Fruit fly (Drosophila melanogaster) whole organism, embryonic: ENCODE data around the gene CG1309.

Experiments used
- Asciz ChIP-seq: fragments of 200-800 bp; sonication (Bioruptor generic); optimal IDR thresholded peaks from 2 replicates; lab custom pipeline; 2017; ENCODE audit warnings: missing biosample characterization, mild to moderate bottlenecking, missing genetic modification characterization, missing genetic modification reagents
- Bgb ChIP-seq: fragments of 200-800 bp; sonication (Bioruptor generic); IDR thresholded peaks from 2 replicates; pipeline ENCODE4 v1.3.6; 2022; ENCODE audit warnings: missing biosample characterization, missing genetic modification characterization; ENCODE audit not compliant: partially characterized antibody
- CG10321 ChIP-seq: fragments of 200-800 bp; sonication (Bioruptor generic); IDR thresholded peaks from 2 replicates; pipeline ENCODE4 v1.3.6; 2022; ENCODE audit warnings: missing biosample characterization, missing genetic modification characterization
- CG10431 ChIP-seq: fragments of 200-800 bp; sonication (Bioruptor generic); optimal IDR thresholded peaks from 3 replicates; lab custom pipeline; 2018; ENCODE audit warnings: missing biosample characterization, mild to moderate bottlenecking, missing genetic modification characterization
- CG10543 ChIP-seq: fragments of 200-800 bp; sonication (Bioruptor generic); optimal IDR thresholded peaks from 3 replicates; lab custom pipeline; 2017; ENCODE audit warnings: missing biosample characterization, mild to moderate bottlenecking, missing genetic modification characterization, moderate library complexity
- CG12299 ChIP-seq: fragments of 200-800 bp; sonication (Bioruptor generic); optimal IDR thresholded peaks from 2 replicates; lab custom pipeline; 2018; ENCODE audit warnings: missing biosample characterization, mild to moderate bottlenecking, missing genetic modification characterization
- CG14441 ChIP-seq: fragments of 200-800 bp; sonication (Bioruptor generic); IDR thresholded peaks from 2 replicates; pipeline ENCODE4 v1.3.6; 2022; ENCODE audit warnings: missing biosample characterization, missing genetic modification characterization
- CG14860 ChIP-seq: fragments of 200-800 bp; sonication (Bioruptor generic); IDR thresholded peaks from 3 replicates; pipeline ENCODE4 v1.3.6; 2022; ENCODE audit warnings: missing biosample characterization, missing genetic modification characterization; ENCODE audit not compliant: partially characterized antibody
- CG17328 ChIP-seq: fragments of 200-800 bp; sonication (Bioruptor generic); IDR thresholded peaks from 2 replicates; pipeline ENCODE4 v1.3.6; 2022; ENCODE audit warnings: missing biosample characterization, missing genetic modification characterization
- CG17612 ChIP-seq: fragments of 200-800 bp; sonication (Bioruptor generic); IDR thresholded peaks from 2 replicates; pipeline ENCODE4 v1.3.6; 2022; ENCODE audit warnings: missing biosample characterization, missing genetic modification characterization
- CG18619 ChIP-seq: fragments of 200-800 bp; sonication (Bioruptor generic); optimal IDR thresholded peaks from 3 replicates; lab custom pipeline; 2017; ENCODE audit warnings: missing biosample characterization, mild to moderate bottlenecking, missing genetic modification characterization
- CG30020 ChIP-seq: fragments of 200-800 bp; optimal IDR thresholded peaks from 2 replicates; lab custom pipeline; 2019; ENCODE audit warnings: missing biosample characterization, mild to moderate bottlenecking, missing genetic modification characterization, moderate library complexity
- CG31224 ChIP-seq: fragments of 200-800 bp; sonication (Bioruptor generic); IDR thresholded peaks from 2 replicates; pipeline ENCODE4 v1.3.6; 2022; ENCODE audit warnings: missing biosample characterization, missing genetic modification characterization
- CG3163 ChIP-seq: fragments of 200-800 bp; sonication (Bioruptor generic); optimal IDR thresholded peaks from 3 replicates; lab custom pipeline; 2016; ENCODE audit warnings: missing biosample characterization, missing genetic modification characterization
- CG3726 ChIP-seq: fragments of 200-800 bp; sonication (Bioruptor generic); IDR thresholded peaks from 3 replicates; pipeline ENCODE4, ENCODE4 v1.3.6; 2022; ENCODE audit warnings: missing biosample characterization, missing genetic modification characterization
- CG4707 ChIP-seq: fragments of 200-800 bp; sonication (Bioruptor generic); optimal IDR thresholded peaks from 2 replicates; lab custom pipeline; 2018; ENCODE audit warnings: missing biosample characterization, mild to moderate bottlenecking, missing genetic modification characterization, moderate library complexity
- CG6254 ChIP-seq: fragments of 200-800 bp; sonication (Bioruptor generic); optimal IDR thresholded peaks from 3 replicates; lab custom pipeline; 2017; ENCODE audit warnings: mild to moderate bottlenecking, missing biosample characterization, missing genetic modification reagents, missing genetic modification characterization
- CG7839 ChIP-seq: fragments of 200-800 bp; sonication (Bioruptor generic); optimal IDR thresholded peaks from 3 replicates; lab custom pipeline; 2018; ENCODE audit warnings: missing biosample characterization, mild to moderate bottlenecking, missing genetic modification characterization, moderate library complexity
- Camta ChIP-seq: fragments of 200-800 bp; sonication (Bioruptor generic); optimal IDR thresholded peaks from 2 replicates; lab custom pipeline; 2016; ENCODE audit warnings: missing biosample characterization, missing genetic modification characterization
- CoRest ChIP-seq: fragments of 200-800 bp; sonication (Bioruptor generic); optimal IDR thresholded peaks from 3 replicates; lab custom pipeline; 2018; ENCODE audit warnings: missing biosample characterization, mild to moderate bottlenecking, missing genetic modification characterization, moderate library complexity
- Dad ChIP-seq: fragments of 200-800 bp; sonication (Bioruptor generic); optimal IDR thresholded peaks from 3 replicates; lab custom pipeline; 2016; ENCODE audit warnings: missing biosample characterization, missing genetic modification characterization
- E2f2 ChIP-seq: fragments of 200-800 bp; sonication (Bioruptor generic); IDR thresholded peaks from 2 replicates; pipeline ENCODE4 v1.3.6; 2022; ENCODE audit warnings: missing biosample characterization, missing genetic modification characterization
- ERR ChIP-seq: fragments of 200-800 bp; sonication (Bioruptor generic); optimal IDR thresholded peaks from 2 replicates; lab custom pipeline; 2016; ENCODE audit warnings: missing biosample characterization, missing genetic modification characterization
- Elba2 ChIP-seq: fragments of 200-800 bp; sonication (Bioruptor generic); optimal IDR thresholded peaks from 3 replicates; lab custom pipeline; 2016; ENCODE audit warnings: missing biosample characterization, missing genetic modification characterization
- Gsc ChIP-seq: fragments of 200-800 bp; sonication (Bioruptor generic); IDR thresholded peaks from 2 replicates; pipeline ENCODE4 v1.3.6; 2022; ENCODE audit warnings: missing biosample characterization, missing genetic modification characterization
- H2.0 ChIP-seq: fragments of 200-800 bp; sonication (Bioruptor generic); IDR thresholded peaks from 2 replicates; pipeline ENCODE4 v1.3.6; 2022; ENCODE audit warnings: missing biosample characterization, missing genetic modification characterization
- Kr ChIP-seq: fragments of 200-800 bp; sonication (Bioruptor generic); optimal IDR thresholded peaks from 2 replicates; lab custom pipeline; 2017; ENCODE audit warnings: missing biosample characterization, mild to moderate bottlenecking, missing genetic modification characterization
- Nf-YA ChIP-seq: fragments of 200-800 bp; sonication (Bioruptor generic); IDR thresholded peaks from 2 replicates; pipeline ENCODE4 v1.3.6; 2022; ENCODE audit warnings: missing biosample characterization, missing genetic modification characterization
- Side ChIP-seq: fragments of 200-800 bp; sonication (Bioruptor generic); optimal IDR thresholded peaks from 2 replicates; lab custom pipeline; 2016; ENCODE audit warnings: missing biosample characterization, missing genetic modification characterization
- Trl ChIP-seq, 3 experiments: fragments of >200 bp in 2 of 3; fragments of 200-800 bp in 1 of 3; sonication (Bioruptor generic) in 1 of 3; optimal IDR thresholded peaks; 2 replicates in 1 of 3; 3 replicates in 2 of 3; lab custom pipeline; 2016 to 2017; ENCODE audit warnings: missing biosample characterization in 1 of 3, missing genetic modification characterization in 1 of 3
- ash1 ChIP-seq: fragments of 200-800 bp; sonication (Bioruptor generic); optimal IDR thresholded peaks from 2 replicates; lab custom pipeline; 2018; ENCODE audit warnings: missing biosample characterization, mild to moderate bottlenecking, missing genetic modification characterization
- chn ChIP-seq: fragments of 200-800 bp; sonication (Bioruptor generic); optimal IDR thresholded peaks from 2 replicates; lab custom pipeline; 2016; ENCODE audit warnings: missing biosample characterization, missing genetic modification characterization
- corto ChIP-seq: fragments of 200-800 bp; sonication (Bioruptor generic); optimal IDR thresholded peaks from 2 replicates; lab custom pipeline; 2016; ENCODE audit warnings: missing biosample characterization, mild to moderate bottlenecking, missing genetic modification characterization, moderate library complexity
- crol ChIP-seq: fragments of 200-800 bp; sonication (Bioruptor generic); IDR thresholded peaks from 2 replicates; pipeline ENCODE4 v1.3.6; 2022; ENCODE audit warnings: missing biosample characterization, missing genetic modification characterization
- crp ChIP-seq, 2 experiments: fragments of 200-800 bp; sonication (Bioruptor generic); optimal IDR thresholded peaks; 2 replicates in 1 of 2; 3 replicates in 1 of 2; lab custom pipeline; 2017; ENCODE audit warnings: missing biosample characterization in 2 of 2, missing genetic modification characterization in 2 of 2, mild to moderate bottlenecking in 1 of 2, moderate library complexity in 1 of 2
- dan ChIP-seq: fragments of 200-800 bp; sonication (Bioruptor generic); IDR thresholded peaks from 2 replicates; pipeline ENCODE4 v1.3.6; 2022; ENCODE audit warnings: missing biosample characterization, missing genetic modification characterization
- gfzf ChIP-seq: fragments of 200-800 bp; sonication (Bioruptor generic); optimal IDR thresholded peaks from 2 replicates; lab custom pipeline; 2016; ENCODE audit warnings: missing biosample characterization, mild to moderate bottlenecking, missing genetic modification characterization, moderate library complexity
- inv ChIP-seq: fragments of 200-800 bp; sonication (Bioruptor generic); IDR thresholded peaks from 2 replicates; pipeline ENCODE4 v1.3.6; 2022; ENCODE audit warnings: missing biosample characterization, missing genetic modification characterization; ENCODE audit not compliant: partially characterized antibody
- mld ChIP-seq: fragments of 200-800 bp; sonication (Bioruptor generic); IDR thresholded peaks from 3 replicates; pipeline ENCODE4 v1.3.6; 2022; ENCODE audit warnings: missing biosample characterization, missing genetic modification characterization; ENCODE audit not compliant: partially characterized antibody
- peb ChIP-seq: fragments of 200-800 bp; sonication (Bioruptor generic); IDR thresholded peaks from 2 replicates; pipeline ENCODE4 v1.3.6; 2022; ENCODE audit warnings: missing biosample characterization, missing genetic modification characterization
- pfk ChIP-seq: fragments of 200-800 bp; sonication (Bioruptor generic); optimal IDR thresholded peaks from 2 replicates; lab custom pipeline; 2018; ENCODE audit warnings: missing biosample characterization, mild to moderate bottlenecking, missing genetic modification characterization, moderate library complexity
- pros ChIP-seq: fragments of 200-800 bp; sonication (Bioruptor generic); optimal IDR thresholded peaks from 3 replicates; lab custom pipeline; 2019; ENCODE audit warnings: missing biosample characterization, mild to moderate bottlenecking, missing genetic modification characterization, moderate library complexity
- ranshi ChIP-seq: fragments of 200-800 bp; sonication (Bioruptor generic); IDR thresholded peaks from 2 replicates; pipeline ENCODE4 v1.3.6; 2022; ENCODE audit warnings: missing biosample characterization, missing genetic modification characterization
- sens-2 ChIP-seq: fragments of 200-800 bp; sonication (Bioruptor generic); IDR thresholded peaks from 2 replicates; pipeline ENCODE4 v1.3.6; 2022; ENCODE audit warnings: missing biosample characterization, missing genetic modification characterization
- stwl ChIP-seq: fragments of 200-800 bp; sonication (Bioruptor generic); optimal IDR thresholded peaks from 3 replicates; lab custom pipeline; 2018; ENCODE audit warnings: missing biosample characterization, mild to moderate bottlenecking, missing genetic modification characterization, moderate library complexity
- tio ChIP-seq: fragments of 200-800 bp; sonication (Bioruptor generic); optimal IDR thresholded peaks from 2 replicates; lab custom pipeline; 2017; ENCODE audit warnings: missing biosample characterization, missing genetic modification characterization, inconsistent platforms
- ttk ChIP-seq: fragments of 200-800 bp; sonication (Bioruptor generic); IDR thresholded peaks from 2 replicates; pipeline ENCODE4 v2.1.2; 2022; ENCODE audit warnings: missing biosample characterization, missing genetic modification characterization
- vnd ChIP-seq: fragments of 200-800 bp; sonication (Bioruptor generic); IDR thresholded peaks from 3 replicates; pipeline ENCODE4 v1.3.6; 2022; ENCODE audit warnings: missing biosample characterization, missing genetic modification characterization; ENCODE audit not compliant: partially characterized antibody
- zen ChIP-seq: fragments of 200-800 bp; sonication (Bioruptor generic); optimal IDR thresholded peaks from 3 replicates; lab custom pipeline; 2018; ENCODE audit warnings: missing biosample characterization, mild to moderate bottlenecking, missing genetic modification characterization, moderate library complexity

The CG1309 gene

DNA sequence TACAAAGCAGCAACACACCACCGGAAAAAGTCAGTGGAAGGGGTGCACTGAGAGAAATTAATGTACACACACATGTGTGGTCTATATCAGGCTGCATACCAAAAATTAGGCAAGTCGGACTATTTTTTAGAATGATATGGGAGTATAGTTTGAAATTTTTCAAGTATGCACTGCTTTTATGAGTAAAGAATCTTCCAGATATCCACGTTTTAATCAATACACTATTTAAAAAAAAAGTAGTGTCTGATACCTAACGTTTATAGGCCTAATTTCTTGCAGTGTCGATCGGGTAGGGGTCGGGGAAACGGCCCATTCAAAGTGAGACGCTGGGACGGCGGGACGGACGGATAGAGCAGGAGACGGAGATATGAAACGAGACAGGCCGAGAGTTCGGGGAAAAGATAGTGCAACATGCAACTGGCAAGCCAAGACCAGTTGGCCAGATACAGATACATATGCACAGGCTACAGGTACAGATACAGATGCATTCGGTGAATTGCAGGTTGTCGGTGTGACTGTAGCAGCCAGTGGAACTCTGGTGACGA, 28.8 kb upstream of the CG1309 start (continued):
- TF ChIP-seq CG14860 (no peak), CG6254 (GFP tag; lab: Kevin White, UChicago) (peak; percentile 95), Bgb (GFP tag; lab: Robert Waterston, UW) (no peak), stwl (tag; lab: Kevin White, UChicago) (peak; percentile 51), crp (GFP tag; optimal IDR thresholded peaks at IDR 0.05; lab: Kevin White, UChicago) (peak in 1 of 2 experiments; percentile 66), CG3163 (GFP tag; lab: Kevin White, UChicago) (peak; percentile 69), CG17612 (GFP tag; lab: Robert Waterston, UW) (peak; percentile 40; the same call in 1 of the 2 replicates), CG3726 (peak; percentile 86; the same call in 2 of the 3 replicates), zen (tag; lab: Kevin White, UChicago) (peak; percentile 99), CG14441 (GFP tag; lab: Robert Waterston, UW) (peak; percentile 83), CG31224 (peak; percentile 45; the same call in 1 of the 2 replicates), ash1 (GFP tag; lab: Kevin White, UChicago) (no peak), mld (GFP tag; lab: Robert Waterston, UW) (no peak), CG10321 (GFP tag; lab: Robert Waterston, UW) (peak; percentile 36; the same call in 1 of the 2 replicates), CG12299 (tag; lab: Kevin White, UChicago) (peak; percentile 80), peb (GFP tag; lab: Robert Waterston, UW) (peak; percentile 92), CG10431 (peak; percentile 89), sens-2 (GFP tag; lab: Robert Waterston, UW) (peak; percentile 87), pfk (GFP tag; lab: Kevin White, UChicago) (peak; percentile 54), CoRest (tag; lab: Kevin White, UChicago) (peak; percentile 95), gfzf (GFP tag; lab: Kevin White, UChicago) (peak; percentile 4), dan (GFP tag; lab: Robert Waterston, UW) (peak; percentile 86), CG30020 (peak; percentile 83), tio (GFP tag; lab: Kevin White, UChicago) (peak; percentile 93), vnd (GFP tag; lab: Robert Waterston, UW) (no peak), corto (no peak), H2.0 (peak; percentile 78), CG10543 (GFP tag; lab: Kevin White, UChicago) (peak; percentile 82), Dad (GFP tag; lab: Kevin White, UChicago) (peak; percentile 91), ttk (GFP tag; lab: Robert Waterston, UW) (peak; percentile 88), Side (GFP tag; lab: Kevin White, UChicago) (peak; percentile 94), CG18619 (peak; percentile 89), E2f2 (GFP tag; lab: Robert Waterston, UW) (peak; percentile 67; the same call in 1 of the 2 replicates), CG4707 (GFP tag; lab: Kevin White, UChicago) (peak; percentile 87), ranshi (GFP tag; lab: Robert Waterston, UW) (peak; percentile 82), Asciz (GFP tag; lab: Kevin White, UChicago) (peak; percentile 92), inv (no peak), ERR (GFP tag; lab: Kevin White, UChicago) (peak; percentile 80), Gsc (GFP tag; lab: Robert Waterston, UW) (peak; percentile 87), pros (peak; percentile 90), CG17328 (GFP tag; lab: Robert Waterston, UW) (peak; percentile 92), Camta (GFP tag; lab: Kevin White, UChicago) (peak; percentile 94), Elba2 (GFP tag; lab: Kevin White, UChicago) (peak; percentile 87), chn (GFP tag; lab: Kevin White, UChicago) (peak; percentile 95), Nf-YA (peak; percentile 75), Kr (GFP tag; lab: Kevin White, UChicago) (peak; percentile 96), Trl (optimal IDR thresholded peaks at IDR 0.05; lab: Kevin White, UChicago) (no peak), Trl (GFP tag; optimal IDR thresholded peaks at IDR 0.05; lab: Kevin White, UChicago) (peak; percentile 92), CG7839 (tag; lab: Kevin White, UChicago) (peak; percentile 95), crol (peak; percentile 60)
